Fruit fly (Drosophila melanogaster): Measurements from ENCODE around the gene Hsc70-3.

The Hsc70-3 gene

DNA sequence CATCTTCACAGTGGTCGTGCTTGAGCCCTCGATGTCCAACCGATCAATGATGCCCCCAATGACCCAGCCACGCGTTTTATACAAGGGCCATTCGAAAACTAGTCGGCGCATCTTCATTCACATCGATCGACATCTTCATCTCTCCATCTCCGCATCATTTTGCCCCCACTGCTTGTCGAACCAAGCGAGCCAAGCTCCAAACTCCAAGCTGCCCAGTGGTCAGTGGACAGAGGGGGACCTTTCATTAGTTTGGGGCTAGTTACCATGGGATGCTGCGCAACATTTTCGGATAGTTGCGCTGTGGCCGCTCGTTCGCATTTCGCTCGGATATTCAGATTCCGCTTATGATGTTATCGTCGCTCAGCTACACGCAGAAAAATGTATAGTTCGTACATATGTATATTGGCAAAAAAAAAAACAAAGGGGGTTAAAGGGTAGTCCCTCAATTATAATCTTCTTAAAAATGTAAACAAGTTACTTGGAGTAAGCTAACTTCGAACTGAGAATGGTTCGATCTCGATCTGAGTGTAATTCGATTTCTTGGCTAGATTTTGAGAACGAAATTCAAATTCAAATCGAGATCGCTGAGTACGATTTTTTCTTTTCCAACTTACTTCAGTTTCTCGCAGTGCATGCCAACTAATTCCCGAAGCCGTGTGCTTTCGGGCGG is 39.3 kb upstream of the Hsc70-3 start, which contains the start of gene CG15740 (continued):
- TF ChIP-seq ken (GFP tag; IDR thresholded peaks at IDR 0.05) = no peak; the same call in 2 of the 3 replicates
- TF ChIP-seq Hey (tag; optimal IDR thresholded peaks at IDR 0.05) = no peak
- no peak for TF ChIP-seq Dip3 (GFP tag; optimal IDR thresholded peaks at IDR 0.05)
- no peak for TF ChIP-seq gcm2 (GFP tag; optimal IDR thresholded peaks at IDR 0.05)
- TF ChIP-seq p53 (GFP tag; optimal IDR thresholded peaks at IDR 0.05) = no peak
- peak; percentile 62; the same call in 1 of the 3 replicates for TF ChIP-seq ci (GFP tag; IDR thresholded peaks at IDR 0.05)
- TF ChIP-seq gsb-n (tag; optimal IDR thresholded peaks at IDR 0.05) = no peak
- TF ChIP-seq CG2120 (GFP tag; optimal IDR thresholded peaks at IDR 0.05) = peak; percentile 30
- TF ChIP-seq kay (GFP tag; optimal IDR thresholded peaks at IDR 0.05) = no peak
- TF ChIP-seq Kr (GFP tag; optimal IDR thresholded peaks at IDR 0.05) = no peak
- TF ChIP-seq Ada2b (GFP tag; IDR thresholded peaks at IDR 0.05) = peak; percentile 62
- TF ChIP-seq tll (GFP tag; optimal IDR thresholded peaks at IDR 0.05) = no peak
- no peak for TF ChIP-seq ro (GFP tag; IDR thresholded peaks at IDR 0.05)
- TF ChIP-seq Optix (GFP tag; IDR thresholded peaks at IDR 0.05) = peak; percentile 54; the same call in 1 of the 3 replicates
- TF ChIP-seq CG6791 (GFP tag; IDR thresholded peaks at IDR 0.05; ENCODE audit: partially characterized antibody) = no peak
- TF ChIP-seq CG17385 (GFP tag; optimal IDR thresholded peaks at IDR 0.05) = peak; percentile 8
- no peak for TF ChIP-seq CG17829 (tag; optimal IDR thresholded peaks at IDR 0.05)
- TF ChIP-seq Hr39 (optimal IDR thresholded peaks at IDR 0.05) = no peak
- TF ChIP-seq klu (GFP tag; IDR thresholded peaks at IDR 0.05) = no peak
- no peak for TF ChIP-seq amos (GFP tag; IDR thresholded peaks at IDR 0.05; ENCODE audit: partially characterized antibody)
- no peak for TF ChIP-seq dimm (GFP tag; IDR thresholded peaks at IDR 0.05)
- no peak for TF ChIP-seq gce (GFP tag; IDR thresholded peaks at IDR 0.05)
- no peak for TF ChIP-seq CG2712 (tag; optimal IDR thresholded peaks at IDR 0.05)
- TF ChIP-seq CG6765 (GFP tag; optimal IDR thresholded peaks at IDR 0.05) = no peak
- peak; percentile 15; the same call in 1 of the 2 replicates for TF ChIP-seq MBD-R2 (GFP tag; IDR thresholded peaks at IDR 0.05)
- no peak for TF ChIP-seq ato (GFP tag; IDR thresholded peaks at IDR 0.05; ENCODE audit: partially characterized antibody)
- TF ChIP-seq kni (GFP tag; optimal IDR thresholded peaks at IDR 0.05) = no peak
- peak; percentile 41 for TF ChIP-seq Asciz (GFP tag; optimal IDR thresholded peaks at IDR 0.05)
- TF ChIP-seq hbn (GFP tag; IDR thresholded peaks at IDR 0.05; ENCODE audit: partially characterized antibody) = no peak
- TF ChIP-seq abd-A (tag; optimal IDR thresholded peaks at IDR 0.05) = no peak
- no peak for TF ChIP-seq CG12769 (tag; optimal IDR thresholded peaks at IDR 0.05)
- TF ChIP-seq Mrtf (GFP tag; IDR thresholded peaks at IDR 0.05) = no peak
- peak; percentile 66 for TF ChIP-seq CG6689 (GFP tag; IDR thresholded peaks at IDR 0.05)
- TF ChIP-seq inv (GFP tag; IDR thresholded peaks at IDR 0.05; ENCODE audit: partially characterized antibody) = no peak
- no peak for TF ChIP-seq CG6254 (GFP tag; optimal IDR thresholded peaks at IDR 0.05)
- no peak for TF ChIP-seq CG9932 (GFP tag; IDR thresholded peaks at IDR 0.05)
- TF ChIP-seq E2f1 (GFP tag; IDR thresholded peaks at IDR 0.05) = 0 out of 2 replicates have a peak, but pooled peaks have one; percentile 44
- TF ChIP-seq CG6272 (GFP tag; IDR thresholded peaks at IDR 0.05) = no peak
- TF ChIP-seq vnd (GFP tag; IDR thresholded peaks at IDR 0.05; ENCODE audit: partially characterized antibody) = no peak
- TF ChIP-seq odd (GFP tag; optimal IDR thresholded peaks at IDR 0.05) = no peak
- no peak for TF ChIP-seq Adf1 (GFP tag; IDR thresholded peaks at IDR 0.05)
- no peak for TF ChIP-seq D19A (tag; optimal IDR thresholded peaks at IDR 0.05)
- TF ChIP-seq jumu (GFP tag; optimal IDR thresholded peaks at IDR 0.05) = peak; percentile 25
- TF ChIP-seq Dfd (GFP tag; optimal IDR thresholded peaks at IDR 0.05) = no peak
- TF ChIP-seq CG17568 (GFP tag; optimal IDR thresholded peaks at IDR 0.05) = no peak
- peak; percentile 71 for TF ChIP-seq sisA (GFP tag; IDR thresholded peaks at IDR 0.05)
- no peak for TF ChIP-seq Hr78 (GFP tag; optimal IDR thresholded peaks at IDR 0.05)
- no peak for TF ChIP-seq bowl (GFP tag; IDR thresholded peaks at IDR 0.05)
- no peak for TF ChIP-seq org-1 (GFP tag; optimal IDR thresholded peaks at IDR 0.05)
- TF ChIP-seq Awh (GFP tag; IDR thresholded peaks at IDR 0.05) = no peak
